Fruit fly (Drosophila melanogaster): ENCODE results near the gene plh.
A peak's percentile ranks its signal among the peaks of the same experiment; 100 is the strongest.

The plh gene

DNA sequence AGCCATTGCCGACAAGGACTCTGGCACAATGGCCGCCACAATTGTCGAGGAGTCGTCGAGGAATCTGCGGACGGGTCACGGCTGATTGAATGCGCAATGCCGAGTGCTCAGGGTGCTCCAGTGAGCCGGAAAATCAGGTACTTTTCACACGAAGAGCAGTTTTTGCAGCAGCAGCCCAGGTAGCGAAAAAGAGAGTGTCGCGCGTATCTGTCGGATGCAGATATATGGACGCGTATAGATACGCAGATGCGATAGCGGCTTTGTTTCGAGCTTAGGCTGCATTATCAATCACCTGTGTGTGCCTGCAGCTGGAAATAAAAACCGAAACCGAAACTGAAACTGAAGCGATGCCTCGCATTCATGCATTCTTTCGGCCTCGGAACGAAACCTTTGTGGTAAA lies 45.2 kb upstream of the plh start (continued):
- TF ChIP-seq CG15479 (GFP tag; optimal IDR thresholded peaks at IDR 0.05) = peak; percentile 97
- TF ChIP-seq Oaz (GFP tag; IDR thresholded peaks at IDR 0.05) = 0 out of 2 replicates have a peak, but pooled peaks have one; percentile 18

DNA sequence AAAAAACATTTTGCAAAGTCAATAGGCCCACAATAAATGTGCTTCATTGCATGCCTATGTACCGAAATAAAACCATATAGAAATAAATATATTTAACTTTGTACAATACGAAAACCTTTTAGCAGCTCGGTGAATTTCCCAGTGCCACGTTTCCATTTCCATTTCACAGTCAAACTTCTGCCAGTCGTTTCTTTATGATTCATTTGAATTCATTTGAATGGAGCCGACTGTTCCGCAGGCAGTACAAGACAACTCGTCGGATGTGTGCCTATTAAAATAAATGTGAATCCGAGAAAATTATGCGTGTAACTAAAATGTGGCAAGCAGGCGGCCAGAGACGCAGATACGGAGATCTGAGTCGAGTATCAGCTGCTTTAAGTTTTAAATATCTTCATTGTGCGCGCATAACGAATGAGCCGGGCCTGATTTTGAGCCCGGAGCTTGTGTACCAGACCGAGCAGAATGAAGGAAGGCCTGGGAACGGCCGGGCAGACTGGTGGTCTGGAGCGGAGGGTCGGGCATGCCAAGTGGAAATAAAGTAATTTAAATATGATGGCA lies 44.7 kb upstream of the plh start:
- peak; percentile 25 for TF ChIP-seq CG15269 (tag; optimal IDR thresholded peaks at IDR 0.05)
- TF ChIP-seq vvl (GFP tag; IDR thresholded peaks at IDR 0.05) = peak; percentile 72; the same call in 1 of the 2 replicates
- no peak for TF ChIP-seq HmgD (GFP tag; optimal IDR thresholded peaks at IDR 0.05)
- 0 out of 2 replicates have a peak, but pooled peaks have one; percentile 13 for TF ChIP-seq CG31441 (GFP tag; IDR thresholded peaks at IDR 0.05)
- no peak for TF ChIP-seq phol (tag; optimal IDR thresholded peaks at IDR 0.05)
- TF ChIP-seq Dip2 (GFP tag; IDR thresholded peaks at IDR 0.05) = no peak
- no peak for TF ChIP-seq Spps (tag; optimal IDR thresholded peaks at IDR 0.05)
- TF ChIP-seq NC2α (GFP tag; optimal IDR thresholded peaks at IDR 0.05) = no peak
- TF ChIP-seq CG30020 (tag; optimal IDR thresholded peaks at IDR 0.05) = no peak
- peak; percentile 48 for TF ChIP-seq CG11504 (tag; optimal IDR thresholded peaks at IDR 0.05)
- TF ChIP-seq CG3995 (GFP tag; optimal IDR thresholded peaks at IDR 0.05) = no peak
- TF ChIP-seq Sox100B (GFP tag; optimal IDR thresholded peaks at IDR 0.05) = peak; percentile 23
- TF ChIP-seq CG5180 (GFP tag; optimal IDR thresholded peaks at IDR 0.05) = peak; percentile 3
- no peak for TF ChIP-seq CG1233 (GFP tag; optimal IDR thresholded peaks at IDR 0.05)
- peak; percentile 50 for TF ChIP-seq CG2678 (tag; optimal IDR thresholded peaks at IDR 0.05)
- peak; percentile 12 for TF ChIP-seq PHDP (tag; optimal IDR thresholded peaks at IDR 0.05)
- peak in 1 of 3 experiments; percentile 23 for TF ChIP-seq Stat92E (GFP tag; optimal IDR thresholded peaks at IDR 0.05)
- TF ChIP-seq ase (GFP tag; IDR thresholded peaks at IDR 0.05) = no peak
- no peak for TF ChIP-seq ash1 (GFP tag; optimal IDR thresholded peaks at IDR 0.05)
- TF ChIP-seq CG17186 (GFP tag; optimal IDR thresholded peaks at IDR 0.05) = no peak
- TF ChIP-seq CG6765 (GFP tag; optimal IDR thresholded peaks at IDR 0.05) = peak; percentile 8
- TF ChIP-seq CG10321 (GFP tag; IDR thresholded peaks at IDR 0.05) = no peak
- TF ChIP-seq bcd (GFP tag; optimal IDR thresholded peaks at IDR 0.05) = peak; percentile 28
- TF ChIP-seq eve (GFP tag; optimal IDR thresholded peaks at IDR 0.05) = peak in 1 of 2 experiments; percentile 42
- TF ChIP-seq row (GFP tag; IDR thresholded peaks at IDR 0.05) = 0 out of 3 replicates have a peak, but pooled peaks have one; percentile 20
- peak; percentile 91 for TF ChIP-seq CG2199 (GFP tag; IDR thresholded peaks at IDR 0.05)
- TF ChIP-seq CG12769 (tag; optimal IDR thresholded peaks at IDR 0.05) = peak; percentile 72
- peak; percentile 22 for TF ChIP-seq CG7839 (tag; optimal IDR thresholded peaks at IDR 0.05)
- TF ChIP-seq CG9932 (GFP tag; IDR thresholded peaks at IDR 0.05) = peak; percentile 23; the same call in 1 of the 2 replicates
- no peak for TF ChIP-seq CG16779 (GFP tag; IDR thresholded peaks at IDR 0.05)
- no peak for TF ChIP-seq pan (optimal IDR thresholded peaks at IDR 0.05)
- TF ChIP-seq pan (GFP tag; optimal IDR thresholded peaks at IDR 0.05 in 1 of 2, IDR thresholded peaks at IDR 0.05 in 1 of 2) = peak in 1 of 2 experiments; percentile 32
- TF ChIP-seq CG7556 (GFP tag; optimal IDR thresholded peaks at IDR 0.05) = peak; percentile 34
- TF ChIP-seq Pdp1 (GFP tag; optimal IDR thresholded peaks at IDR 0.05) = peak in 1 of 2 experiments; percentile 28
- TF ChIP-seq Hr51 (GFP tag; optimal IDR thresholded peaks at IDR 0.05) = peak in 1 of 2 experiments; percentile 13
- TF ChIP-seq CG4707 (GFP tag; optimal IDR thresholded peaks at IDR 0.05) = no peak
- TF ChIP-seq CG11696 (GFP tag; IDR thresholded peaks at IDR 0.05) = peak; percentile 22; the same call in 1 of the 2 replicates
- TF ChIP-seq Scr (GFP tag; IDR thresholded peaks at IDR 0.05; ENCODE audit: partially characterized antibody) = peak; percentile 21; the same call in 1 of the 2 replicates
- 0 out of 2 replicates have a peak, but pooled peaks have one; percentile 8 for TF ChIP-seq crol (GFP tag; IDR thresholded peaks at IDR 0.05)
- TF ChIP-seq CG18262 (tag; optimal IDR thresholded peaks at IDR 0.05) = no peak
- TF ChIP-seq CG7786 (GFP tag; optimal IDR thresholded peaks at IDR 0.05) = no peak
- peak; percentile 33 for TF ChIP-seq dmrt99B (tag; optimal IDR thresholded peaks at IDR 0.05)
- TF ChIP-seq sd (tag; optimal IDR thresholded peaks at IDR 0.05) = peak; percentile 6
- TF ChIP-seq abd-A (tag; optimal IDR thresholded peaks at IDR 0.05) = peak; percentile 83
- peak; percentile 35 for TF ChIP-seq CG13894 (tag; optimal IDR thresholded peaks at IDR 0.05)
